Fruit fly (Drosophila melanogaster) whole organism, embryonic: ENCODE measurements around the gene CG4456.

ENCODE experiments used
- CG10431 ChIP-seq: fragments of 200-800 bp; sonication (Bioruptor generic); optimal IDR thresholded peaks from 3 replicates; lab custom pipeline; 2018; ENCODE audit warnings: missing biosample characterization, mild to moderate bottlenecking, missing genetic modification characterization
- CG11456 ChIP-seq: fragments of 200-800 bp; sonication (Bioruptor generic); IDR thresholded peaks from 3 replicates; pipeline ENCODE4 v1.3.6; 2022; ENCODE audit warnings: missing biosample characterization, missing genetic modification characterization
- CG11696 ChIP-seq: fragments of 200-800 bp; sonication (Bioruptor generic); IDR thresholded peaks from 2 replicates; pipeline ENCODE4 v1.3.6; 2022; ENCODE audit warnings: missing biosample characterization, missing genetic modification characterization
- CG12769 ChIP-seq: fragments of 200-800 bp; sonication (Bioruptor generic); optimal IDR thresholded peaks from 2 replicates; lab custom pipeline; 2019; ENCODE audit warnings: missing biosample characterization, mild to moderate bottlenecking, missing genetic modification characterization, moderate library complexity
- CG13775 ChIP-seq: fragments of 200-800 bp; sonication (Bioruptor generic); optimal IDR thresholded peaks from 3 replicates; lab custom pipeline; 2017; ENCODE audit warnings: missing biosample characterization, mild to moderate bottlenecking, missing genetic modification characterization
- CG16813 ChIP-seq: fragments of 200-800 bp; sonication (Bioruptor generic); IDR thresholded peaks from 3 replicates; pipeline ENCODE4 v1.3.6; 2022; ENCODE audit warnings: missing biosample characterization, missing genetic modification characterization; ENCODE audit not compliant: partially characterized antibody
- CG16815 ChIP-seq: fragments of 200-800 bp; sonication (Bioruptor generic); optimal IDR thresholded peaks from 3 replicates; lab custom pipeline; 2017; ENCODE audit warnings: missing biosample characterization, mild to moderate bottlenecking, missing genetic modification characterization
- CG17328 ChIP-seq: fragments of 200-800 bp; sonication (Bioruptor generic); IDR thresholded peaks from 2 replicates; pipeline ENCODE4 v1.3.6; 2022; ENCODE audit warnings: missing biosample characterization, missing genetic modification characterization
- CG18476 ChIP-seq: fragments of 200-800 bp; sonication (Bioruptor generic); optimal IDR thresholded peaks from 2 replicates; lab custom pipeline; 2016; ENCODE audit warnings: missing biosample characterization, mild to moderate bottlenecking, missing genetic modification characterization
- CG18599 ChIP-seq: fragments of 200-800 bp; sonication (Bioruptor generic); optimal IDR thresholded peaks from 3 replicates; lab custom pipeline; 2017; ENCODE audit warnings: missing biosample characterization, missing genetic modification characterization, mild to moderate bottlenecking, moderate library complexity, missing genetic modification reagents
- CG2678 ChIP-seq: fragments of 200-800 bp; sonication (Bioruptor generic); optimal IDR thresholded peaks from 3 replicates; lab custom pipeline; 2019; ENCODE audit warnings: missing biosample characterization, mild to moderate bottlenecking, missing genetic modification characterization, moderate library complexity
- CG33213 ChIP-seq: fragments of 200-800 bp; sonication (Bioruptor generic); optimal IDR thresholded peaks from 3 replicates; lab custom pipeline; 2016; ENCODE audit warnings: missing biosample characterization, missing genetic modification characterization
- CG4424 ChIP-seq: fragments of 200-800 bp; sonication (Bioruptor generic); optimal IDR thresholded peaks from 3 replicates; lab custom pipeline; 2016; ENCODE audit warnings: missing biosample characterization, missing genetic modification characterization
- CG5180 ChIP-seq: fragments of 200-800 bp; sonication (Bioruptor generic); optimal IDR thresholded peaks from 3 replicates; lab custom pipeline; 2017; ENCODE audit warnings: missing biosample characterization, missing genetic modification characterization, mild to moderate bottlenecking, moderate library complexity, missing genetic modification reagents
- CG6272 ChIP-seq: fragments of 200-800 bp; sonication (Bioruptor generic); IDR thresholded peaks from 2 replicates; pipeline ENCODE4 v1.3.6; 2022; ENCODE audit warnings: missing biosample characterization, missing genetic modification characterization
- CG6654 ChIP-seq: fragments of 200-800 bp; sonication (Bioruptor generic); optimal IDR thresholded peaks from 2 replicates; lab custom pipeline; 2017; ENCODE audit warnings: missing biosample characterization, mild to moderate bottlenecking, missing genetic modification characterization
- CHES-1-like ChIP-seq: fragments of 200-800 bp; sonication (Bioruptor generic); optimal IDR thresholded peaks from 2 replicates; lab custom pipeline; 2016; ENCODE audit warnings: missing biosample characterization, missing genetic modification characterization
- Camta ChIP-seq: fragments of 200-800 bp; sonication (Bioruptor generic); optimal IDR thresholded peaks from 2 replicates; lab custom pipeline; 2016; ENCODE audit warnings: missing biosample characterization, missing genetic modification characterization
- CkIIα-i1 ChIP-seq: fragments of 200-800 bp; sonication (Bioruptor generic); IDR thresholded peaks from 2 replicates; pipeline ENCODE4 v1.3.6; 2022; ENCODE audit warnings: missing biosample characterization, missing genetic modification characterization
- Dad ChIP-seq: fragments of 200-800 bp; sonication (Bioruptor generic); optimal IDR thresholded peaks from 3 replicates; lab custom pipeline; 2016; ENCODE audit warnings: missing biosample characterization, missing genetic modification characterization
- Doc2 ChIP-seq: fragments of 200-800 bp; sonication (Bioruptor generic); IDR thresholded peaks from 2 replicates; pipeline ENCODE4 v1.3.6; 2022; ENCODE audit warnings: missing biosample characterization, missing genetic modification characterization
- Dref ChIP-seq: fragments of 200-800 bp; sonication (Bioruptor generic); IDR thresholded peaks from 2 replicates; pipeline ENCODE4 v1.3.6; 2022; ENCODE audit warnings: missing biosample characterization, missing genetic modification characterization
- GATAe ChIP-seq: fragments of 200-800 bp; sonication (Bioruptor generic); conservative IDR thresholded peaks from 2 replicates; pipeline ENCODE4 v1.3.6; 2022; ENCODE audit warnings: missing biosample characterization, missing genetic modification characterization
- H2.0 ChIP-seq: fragments of 200-800 bp; sonication (Bioruptor generic); IDR thresholded peaks from 2 replicates; pipeline ENCODE4 v1.3.6; 2022; ENCODE audit warnings: missing biosample characterization, missing genetic modification characterization
- HLH54F ChIP-seq: fragments of 200-800 bp; sonication (Bioruptor generic); optimal IDR thresholded peaks from 3 replicates; lab custom pipeline; 2016; ENCODE audit warnings: missing biosample characterization, missing genetic modification characterization
- Hmx ChIP-seq: fragments of 200-800 bp; sonication (Bioruptor generic); optimal IDR thresholded peaks from 2 replicates; lab custom pipeline; 2016; ENCODE audit warnings: missing biosample characterization, missing genetic modification characterization
- Lpt ChIP-seq: fragments of >200 bp; optimal IDR thresholded peaks from 2 replicates; lab custom pipeline; 2018; ENCODE audit warnings: missing biosample characterization, missing genetic modification characterization
- Max ChIP-seq: fragments of 200-800 bp; sonication (Bioruptor generic); optimal IDR thresholded peaks from 2 replicates; lab custom pipeline; 2016; ENCODE audit warnings: missing biosample characterization, mild to moderate bottlenecking, missing genetic modification characterization
- Med ChIP-seq: fragments of 200-800 bp; sonication (Bioruptor generic); peaks from one replicate; lab custom pipeline; 2016; ENCODE audit warnings: missing biosample characterization, missing genetic modification characterization, mild to moderate bottlenecking, inconsistent platforms, moderate library complexity
- Meics ChIP-seq: fragments of 200-800 bp; sonication (Bioruptor generic); optimal IDR thresholded peaks from 2 replicates; lab custom pipeline; 2017; ENCODE audit warnings: missing biosample characterization, mild to moderate bottlenecking, missing genetic modification characterization
- Pdp1 ChIP-seq, 2 experiments: fragments of 200-800 bp; sonication (Bioruptor generic); optimal IDR thresholded peaks; 3 replicates each; lab custom pipeline; 2016; ENCODE audit warnings: missing biosample characterization in 2 of 2, missing genetic modification characterization in 2 of 2, mild to moderate bottlenecking in 1 of 2, moderate library complexity in 1 of 2
- Poxn ChIP-seq: fragments of 200-800 bp; sonication (Bioruptor generic); IDR thresholded peaks from 2 replicates; pipeline ENCODE4 v1.3.6; 2022; ENCODE audit warnings: missing biosample characterization, missing genetic modification characterization
- Rfx ChIP-seq: fragments of 200-800 bp; sonication (Bioruptor generic); IDR thresholded peaks from 2 replicates; pipeline ENCODE4 v1.3.6; 2022; ENCODE audit warnings: missing biosample characterization, missing genetic modification characterization
- Xrp1 ChIP-seq: fragments of 200-800 bp; sonication (Bioruptor generic); IDR thresholded peaks from 2 replicates; pipeline ENCODE4 v1.3.6; 2022; ENCODE audit warnings: missing biosample characterization, missing genetic modification characterization
- abd-A ChIP-seq: fragments of 200-800 bp; sonication (Bioruptor generic); optimal IDR thresholded peaks from 3 replicates; lab custom pipeline; 2019; ENCODE audit warnings: missing biosample characterization, mild to moderate bottlenecking, missing genetic modification characterization, moderate library complexity
- bowl ChIP-seq: fragments of 200-800 bp; sonication (Bioruptor generic); IDR thresholded peaks from 2 replicates; pipeline ENCODE4 v1.3.6; 2022; ENCODE audit warnings: missing biosample characterization, missing genetic modification characterization
- cad ChIP-seq: fragments of >200 bp; optimal IDR thresholded peaks from 2 replicates; lab custom pipeline; 2017; ENCODE audit warnings: missing biosample characterization, missing genetic modification characterization
- chif ChIP-seq, 2 experiments: fragments of 200-800 bp; sonication (Bioruptor generic); optimal IDR thresholded peaks; 3 replicates each; lab custom pipeline; 2016; ENCODE audit warnings: missing biosample characterization in 2 of 2, missing genetic modification characterization in 2 of 2
- eyg ChIP-seq: fragments of 200-800 bp; sonication (Bioruptor generic); optimal IDR thresholded peaks from 3 replicates; lab custom pipeline; 2016; ENCODE audit warnings: missing biosample characterization, missing genetic modification characterization
- fd102C ChIP-seq: fragments of 200-800 bp; sonication (Bioruptor generic); optimal IDR thresholded peaks from 2 replicates; lab custom pipeline; 2018; ENCODE audit warnings: missing biosample characterization, mild to moderate bottlenecking, missing genetic modification characterization, moderate library complexity
- klu ChIP-seq: fragments of 200-800 bp; sonication (Bioruptor generic); IDR thresholded peaks from 2 replicates; pipeline ENCODE4 v1.3.6; 2022; ENCODE audit warnings: missing biosample characterization, missing genetic modification characterization
- lilli ChIP-seq: fragments of 200-800 bp; sonication (Bioruptor generic); optimal IDR thresholded peaks from 3 replicates; lab custom pipeline; 2016; ENCODE audit warnings: missing biosample characterization, missing genetic modification characterization
- nau ChIP-seq: fragments of 200-800 bp; sonication (Bioruptor generic); optimal IDR thresholded peaks from 3 replicates; lab custom pipeline; 2017; ENCODE audit warnings: missing biosample characterization, mild to moderate bottlenecking, missing genetic modification characterization, missing genetic modification reagents
- org-1 ChIP-seq: fragments of 200-800 bp; sonication (Bioruptor generic); optimal IDR thresholded peaks from 2 replicates; lab custom pipeline; 2017; ENCODE audit warnings: missing biosample characterization, missing genetic modification characterization
- p53 ChIP-seq: fragments of 200-800 bp; sonication (Bioruptor generic); optimal IDR thresholded peaks from 2 replicates; lab custom pipeline; 2016; ENCODE audit warnings: missing biosample characterization, missing genetic modification characterization
- pho ChIP-seq: fragments of 200-800 bp; sonication (Bioruptor generic); optimal IDR thresholded peaks from 2 replicates; lab custom pipeline; 2016; ENCODE audit warnings: missing biosample characterization, missing genetic modification characterization
- sim ChIP-seq: fragments of 200-800 bp; sonication (Bioruptor generic); IDR thresholded peaks from 2 replicates; pipeline ENCODE4 v1.3.6; 2022; ENCODE audit warnings: missing biosample characterization, missing genetic modification characterization
- slou ChIP-seq: fragments of 200-800 bp; sonication (Bioruptor generic); optimal IDR thresholded peaks from 3 replicates; lab custom pipeline; 2016; ENCODE audit warnings: missing biosample characterization, missing genetic modification characterization
- ssp ChIP-seq: fragments of 200-800 bp; sonication (Bioruptor generic); IDR thresholded peaks from 2 replicates; pipeline ENCODE4 v1.3.6; 2022; ENCODE audit warnings: missing biosample characterization, missing genetic modification characterization
- tll ChIP-seq, 2 experiments: fragments of 200-800 bp in 1 of 2; fragments of >200 bp in 1 of 2; sonication (Bioruptor generic) in 1 of 2; optimal IDR thresholded peaks; 2 replicates each; lab custom pipeline; 2017 to 2019; ENCODE audit warnings: missing biosample characterization in 2 of 2, missing genetic modification characterization in 2 of 2, mild to moderate bottlenecking in 1 of 2, moderate library complexity in 1 of 2

The CG4456 gene

DNA sequence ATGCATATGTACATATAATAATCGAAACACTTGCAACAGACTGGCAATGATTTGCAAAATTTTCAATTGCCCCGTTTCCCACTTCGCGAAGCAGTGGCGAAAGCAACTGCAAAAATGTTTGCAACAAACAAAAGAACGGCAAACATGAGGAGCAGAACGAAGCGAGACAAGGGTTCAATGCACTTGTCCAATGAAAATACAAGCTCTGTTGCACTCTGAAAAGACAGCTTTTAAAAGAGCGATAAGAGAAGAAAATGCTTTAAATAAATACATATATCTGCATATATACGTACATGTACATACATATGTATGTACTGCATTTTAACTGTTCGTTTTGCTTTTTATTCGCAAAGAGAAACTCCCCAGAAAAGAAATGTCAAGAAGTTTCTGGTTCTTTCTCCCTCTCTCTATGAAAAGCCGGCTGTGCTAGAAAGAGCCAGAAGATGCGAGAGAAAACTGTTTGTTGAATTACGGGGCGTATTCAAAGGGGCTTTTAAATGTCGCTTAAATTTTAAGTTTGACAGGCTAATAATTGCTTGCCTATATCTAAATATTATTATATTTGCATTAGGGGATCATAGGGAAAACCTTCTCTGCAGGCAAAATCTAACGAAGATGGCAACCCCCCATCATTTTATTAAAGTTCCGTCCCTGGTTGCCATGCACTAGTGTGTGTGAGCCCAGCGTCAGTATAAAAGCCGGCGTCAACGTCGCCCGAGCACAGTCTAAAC lies 11.0 kb downstream of the CG4456 start, which contains the start of gene Hsp27 (continued):
- TF ChIP-seq CG6272 (GFP tag; lab: Robert Waterston, UW): peak; percentile 98
- no peak for TF ChIP-seq cad (GFP tag; lab: Kevin White, UChicago)
- TF ChIP-seq org-1 (GFP tag; lab: Kevin White, UChicago): peak; percentile 97
- peak; percentile 98 for TF ChIP-seq H2.0
- peak; percentile 55 for TF ChIP-seq fd102C
- TF ChIP-seq Max: peak; percentile 98
- TF ChIP-seq CG18599 (GFP tag; lab: Kevin White, UChicago): peak; percentile 98
- peak; percentile 86 for TF ChIP-seq HLH54F
- TF ChIP-seq bowl (GFP tag; lab: Robert Waterston, UW): peak; percentile 92
- peak; percentile 99 for TF ChIP-seq Xrp1
- TF ChIP-seq Dad (GFP tag; lab: Kevin White, UChicago): peak; percentile 96
- TF ChIP-seq sim: peak; percentile 97
- peak; percentile 93 for TF ChIP-seq CG10431 (GFP tag; lab: Kevin White, UChicago)
- TF ChIP-seq CG6654: peak; percentile 94
- peak; percentile 64 for TF ChIP-seq abd-A
- peak; percentile 92 for TF ChIP-seq eyg (GFP tag; lab: Kevin White, UChicago)
- TF ChIP-seq ssp: peak; percentile 94
- peak; percentile 99 for TF ChIP-seq nau
- peak; percentile 83 for TF ChIP-seq CHES-1-like (GFP tag; lab: Kevin White, UChicago)
- TF ChIP-seq slou (GFP tag; lab: Kevin White, UChicago): peak; percentile 97
- TF ChIP-seq Pdp1 (GFP tag; optimal IDR thresholded peaks at IDR 0.05; lab: Kevin White, UChicago): peak; percentile 96 to 99
- peak; percentile 98 for TF ChIP-seq CG2678
- TF ChIP-seq CkIIα-i1 (GFP tag; lab: Robert Waterston, UW): peak; percentile 82
- TF ChIP-seq CG5180: peak; percentile 87
- TF ChIP-seq tll (GFP tag; optimal IDR thresholded peaks at IDR 0.05; lab: Kevin White, UChicago): peak in 1 of 2 experiments; percentile 50
- peak; percentile 98 for TF ChIP-seq CG18476
- peak; percentile 99 for TF ChIP-seq CG4424 (GFP tag; lab: Kevin White, UChicago)
- peak; percentile 98 for TF ChIP-seq lilli (GFP tag; lab: Kevin White, UChicago)
- TF ChIP-seq CG11696 (GFP tag; lab: Robert Waterston, UW): peak; percentile 93
- peak; percentile 98 for TF ChIP-seq Med (GFP tag; lab: Kevin White, UChicago)
- peak; percentile 96 for TF ChIP-seq klu (GFP tag; lab: Robert Waterston, UW)
- TF ChIP-seq Poxn: peak; percentile 84
- peak; percentile 96 for TF ChIP-seq CG33213 (GFP tag; lab: Kevin White, UChicago)
- peak; percentile 92 for TF ChIP-seq CG12769 (tag; lab: Kevin White, UChicago)
- TF ChIP-seq CG13775 (GFP tag; lab: Kevin White, UChicago): peak; percentile 95
- no peak for TF ChIP-seq CG16813 (GFP tag; lab: Robert Waterston, UW)
- no peak for TF ChIP-seq Lpt (GFP tag; lab: Kevin White, UChicago)
- peak; percentile 40 for TF ChIP-seq Dref
- peak; percentile 92 for TF ChIP-seq GATAe (GFP tag; lab: Robert Waterston, UW)
- TF ChIP-seq CG16815 (GFP tag; lab: Kevin White, UChicago): peak; percentile 97
- peak; percentile 76 for TF ChIP-seq p53 (GFP tag; lab: Kevin White, UChicago)
- TF ChIP-seq Doc2: peak; percentile 93
- peak; percentile 98 for TF ChIP-seq CG17328 (GFP tag; lab: Robert Waterston, UW)
- TF ChIP-seq Camta: peak; percentile 98
- TF ChIP-seq CG11456 (GFP tag; lab: Robert Waterston, UW): peak; percentile 98
- peak; percentile 83 for TF ChIP-seq Hmx (GFP tag; lab: Kevin White, UChicago)
- peak; percentile 99 for TF ChIP-seq Rfx
- TF ChIP-seq Meics (GFP tag; lab: Kevin White, UChicago): peak; percentile 98
- peak; percentile 88 to 92 for TF ChIP-seq chif (GFP tag; optimal IDR thresholded peaks at IDR 0.05; lab: Kevin White, UChicago)
- peak; percentile 84 for TF ChIP-seq pho
